Worm (Caenorhabditis elegans) whole organism, L3 larva: Measurements from ENCODE around the gene C04E7.5.

ENCODE experiments used
- egl-27 ChIP-seq: sonication (generic microtip); optimal IDR thresholded peaks from 4 replicates; lab custom pipeline; 2017; ENCODE audit warnings: missing biosample characterization, missing genetic modification reagents, missing genetic modification characterization
- fkh-2 ChIP-seq: fragments of 150-350 bp; optimal IDR thresholded peaks from 2 replicates; lab custom pipeline; 2014; ENCODE audit warnings: missing biosample characterization, missing genetic modification reagents, missing genetic modification characterization
- fos-1 ChIP-seq: fragments of 150-350 bp; optimal IDR thresholded peaks from 2 replicates; lab custom pipeline; 2014; ENCODE audit warnings: missing biosample characterization, missing genetic modification characterization
- lin-15B ChIP-seq: fragments of 150-350 bp; optimal IDR thresholded peaks from 2 replicates; lab custom pipeline; 2014; ENCODE audit warnings: missing biosample characterization, missing genetic modification characterization
- nhr-12 ChIP-seq: fragments of 150-350 bp; optimal IDR thresholded peaks from 2 replicates; lab custom pipeline; 2014; ENCODE audit warnings: missing biosample characterization, missing genetic modification characterization
- nhr-237 ChIP-seq: fragments of 150-350 bp; optimal IDR thresholded peaks from 2 replicates; lab custom pipeline; 2014; ENCODE audit warnings: missing biosample characterization, missing genetic modification characterization
- nhr-28 ChIP-seq: fragments of 150-350 bp; optimal IDR thresholded peaks from 2 replicates; lab custom pipeline; 2014; ENCODE audit warnings: missing biosample characterization, missing genetic modification characterization
- pha-4 ChIP-seq: fragments of 150-350 bp; optimal IDR thresholded peaks from 2 replicates; lab custom pipeline; 2014; ENCODE audit warnings: missing biosample characterization, missing genetic modification reagents, missing genetic modification characterization
- pqm-1 ChIP-seq: fragments of 150-350 bp; optimal IDR thresholded peaks from 2 replicates; lab custom pipeline; 2017; ENCODE audit warnings: missing biosample characterization, missing genetic modification characterization, inconsistent platforms
- snpc-4 ChIP-seq: fragments of 150-350 bp; optimal IDR thresholded peaks from 2 replicates; lab custom pipeline; 2014; ENCODE audit warnings: missing biosample characterization, missing genetic modification characterization
- unc-62 ChIP-seq: fragments of 150-350 bp; sonication (generic microtip); optimal IDR thresholded peaks from 4 replicates; lab custom pipeline; 2014; ENCODE audit warnings: missing biosample characterization, missing genetic modification reagents, missing genetic modification characterization
- zag-1 ChIP-seq: fragments of 150-350 bp; optimal IDR thresholded peaks from 2 replicates; lab custom pipeline; 2014; ENCODE audit warnings: missing biosample characterization, missing genetic modification characterization
- ztf-4 ChIP-seq: fragments of 150-350 bp; optimal IDR thresholded peaks from 2 replicates; lab custom pipeline; 2014; ENCODE audit warnings: missing biosample characterization, missing genetic modification characterization

DNA sequence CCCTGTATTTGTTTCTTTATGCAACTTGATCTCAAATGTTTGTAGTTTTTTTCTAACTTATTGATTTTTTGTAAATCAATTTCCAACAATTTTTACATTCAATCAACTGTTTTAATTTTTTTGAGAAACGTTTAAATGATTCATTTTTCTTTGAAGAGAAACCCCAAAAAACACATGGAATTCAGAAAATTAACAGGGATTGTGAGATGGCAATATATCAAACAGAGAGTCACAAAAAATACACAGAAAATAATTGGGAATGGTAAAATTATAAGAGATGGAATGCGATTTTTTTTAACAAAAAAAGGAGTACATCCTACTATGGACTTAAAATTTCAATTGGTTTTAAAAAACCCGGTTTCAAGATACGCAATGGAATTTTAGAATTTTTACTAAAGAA lies 26.1 kb upstream of the C04E7.5 start:
- no peak for TF ChIP-seq fkh-2 (tag; lab: Kevin White, UChicago)
- TF ChIP-seq snpc-4, result no peak
- no peak for TF ChIP-seq fos-1 (tag; lab: Kevin White, UChicago)
- no peak for TF ChIP-seq lin-15B (tag; lab: Kevin White, UChicago)
- TF ChIP-seq pha-4 (tag; lab: Kevin White, UChicago), result no peak
- no peak for TF ChIP-seq egl-27
- no peak for TF ChIP-seq nhr-237 (tag; lab: Kevin White, UChicago)
- no peak for TF ChIP-seq nhr-28 (tag; lab: Kevin White, UChicago)
- TF ChIP-seq nhr-12 (tag; lab: Kevin White, UChicago), result no peak
- no peak for TF ChIP-seq ztf-4
- TF ChIP-seq pqm-1 (tag; lab: Kevin White, UChicago), result no peak
- no peak for TF ChIP-seq zag-1 (tag; lab: Kevin White, UChicago)
- no peak for TF ChIP-seq unc-62
